Fruit fly (Drosophila melanogaster) whole organism, embryonic: ENCODE results near the gene CG12811.
A peak's percentile ranks its signal among the peaks of the same experiment; 100 is the strongest.

Source experiments
- Antp ChIP-seq: fragments of 200-800 bp; sonication (Bioruptor generic); optimal IDR thresholded peaks from 3 replicates; lab custom pipeline; 2016; ENCODE audit warnings: missing biosample characterization, missing genetic modification characterization
- Atf3 ChIP-seq: fragments of 200-800 bp; sonication (Bioruptor generic); optimal IDR thresholded peaks from 3 replicates; lab custom pipeline; 2016; ENCODE audit warnings: missing biosample characterization, missing genetic modification characterization
- Blimp-1 ChIP-seq: fragments of 200-800 bp; sonication (Bioruptor generic); optimal IDR thresholded peaks from 3 replicates; lab custom pipeline; 2018; ENCODE audit warnings: missing biosample characterization, missing genetic modification characterization, mild to moderate bottlenecking, moderate library complexity, missing genetic modification reagents
- CG1024 ChIP-seq: fragments of 200-800 bp; sonication (Bioruptor generic); IDR thresholded peaks from 2 replicates; pipeline ENCODE4 v1.3.6; 2022; ENCODE audit warnings: missing biosample characterization, missing genetic modification characterization
- CG10654 ChIP-seq: fragments of 200-800 bp; sonication (Bioruptor generic); optimal IDR thresholded peaks from 2 replicates; lab custom pipeline; 2016; ENCODE audit warnings: missing biosample characterization, missing genetic modification characterization
- CG11247 ChIP-seq: fragments of 200-800 bp; sonication (Bioruptor generic); IDR thresholded peaks from 2 replicates; pipeline ENCODE4 v1.3.6; 2022; ENCODE audit warnings: missing biosample characterization, missing genetic modification characterization
- CG12155 ChIP-seq: fragments of 200-800 bp; sonication (Bioruptor generic); optimal IDR thresholded peaks from 3 replicates; lab custom pipeline; 2016; ENCODE audit warnings: missing biosample characterization, missing genetic modification characterization
- CG1529 ChIP-seq: fragments of 200-800 bp; sonication (Bioruptor generic); optimal IDR thresholded peaks from 3 replicates; lab custom pipeline; 2018; ENCODE audit warnings: missing biosample characterization, missing genetic modification characterization
- CG17612 ChIP-seq: fragments of 200-800 bp; sonication (Bioruptor generic); IDR thresholded peaks from 2 replicates; pipeline ENCODE4 v1.3.6; 2022; ENCODE audit warnings: missing biosample characterization, missing genetic modification characterization
- CG2116 ChIP-seq: fragments of 200-800 bp; sonication (Bioruptor generic); optimal IDR thresholded peaks from 3 replicates; lab custom pipeline; 2018; ENCODE audit warnings: missing biosample characterization, mild to moderate bottlenecking, missing genetic modification characterization
- CG30020 ChIP-seq: fragments of 200-800 bp; optimal IDR thresholded peaks from 2 replicates; lab custom pipeline; 2019; ENCODE audit warnings: missing biosample characterization, mild to moderate bottlenecking, missing genetic modification characterization, moderate library complexity
- CG30403 ChIP-seq: fragments of 200-800 bp; sonication (Bioruptor generic); optimal IDR thresholded peaks from 3 replicates; lab custom pipeline; 2016; ENCODE audit warnings: missing biosample characterization, missing genetic modification characterization
- CG4404 ChIP-seq: fragments of 200-800 bp; sonication (Bioruptor generic); IDR thresholded peaks from 2 replicates; pipeline ENCODE4 v1.3.6; 2022; ENCODE audit warnings: missing biosample characterization, missing genetic modification characterization
- CG4820 ChIP-seq: fragments of 200-800 bp; sonication (Bioruptor generic); optimal IDR thresholded peaks from 3 replicates; lab custom pipeline; 2016; ENCODE audit warnings: missing biosample characterization, missing genetic modification characterization
- CG6689 ChIP-seq: fragments of 200-800 bp; sonication (Bioruptor generic); IDR thresholded peaks from 2 replicates; pipeline ENCODE4 v1.3.6; 2022; ENCODE audit warnings: missing biosample characterization, missing genetic modification characterization
- CG6791 ChIP-seq: fragments of 200-800 bp; sonication (Bioruptor generic); IDR thresholded peaks from 3 replicates; pipeline ENCODE4 v1.3.6; 2022; ENCODE audit warnings: missing biosample characterization, missing genetic modification characterization; ENCODE audit not compliant: partially characterized antibody
- CG8478 ChIP-seq: fragments of >200 bp; optimal IDR thresholded peaks from 2 replicates; lab custom pipeline; 2018
- CoRest ChIP-seq: fragments of 200-800 bp; sonication (Bioruptor generic); optimal IDR thresholded peaks from 3 replicates; lab custom pipeline; 2018; ENCODE audit warnings: missing biosample characterization, mild to moderate bottlenecking, missing genetic modification characterization, moderate library complexity
- Dad ChIP-seq: fragments of 200-800 bp; sonication (Bioruptor generic); optimal IDR thresholded peaks from 3 replicates; lab custom pipeline; 2016; ENCODE audit warnings: missing biosample characterization, missing genetic modification characterization
- Fer1 ChIP-seq: fragments of 200-800 bp; sonication (Bioruptor generic); optimal IDR thresholded peaks from 2 replicates; lab custom pipeline; 2017; ENCODE audit warnings: missing biosample characterization, mild to moderate bottlenecking, missing genetic modification characterization
- Fer3 ChIP-seq: fragments of 200-800 bp; sonication (Bioruptor generic); optimal IDR thresholded peaks from 2 replicates; lab custom pipeline; 2018; ENCODE audit warnings: missing biosample characterization, mild to moderate bottlenecking, missing genetic modification characterization, moderate library complexity
- HmgD ChIP-seq: fragments of 200-800 bp; sonication (Bioruptor generic); optimal IDR thresholded peaks from 3 replicates; lab custom pipeline; 2016; ENCODE audit warnings: missing biosample characterization, missing genetic modification characterization
- Hr51 ChIP-seq, 2 experiments: fragments of 200-800 bp; sonication (Bioruptor generic); optimal IDR thresholded peaks; 2 replicates in 1 of 2; 3 replicates in 1 of 2; lab custom pipeline; 2016 to 2018; ENCODE audit warnings: missing biosample characterization in 2 of 2, missing genetic modification characterization in 2 of 2, mild to moderate bottlenecking in 1 of 2, moderate library complexity in 1 of 2
- Opbp ChIP-seq: fragments of 200-800 bp; sonication (Bioruptor generic); IDR thresholded peaks from 3 replicates; pipeline ENCODE4 v1.3.6; 2022; ENCODE audit warnings: missing biosample characterization, missing genetic modification characterization; ENCODE audit not compliant: partially characterized antibody
- Scr ChIP-seq: fragments of 200-800 bp; sonication (Bioruptor generic); IDR thresholded peaks from 2 replicates; pipeline ENCODE4 v1.3.6; 2022; ENCODE audit warnings: missing biosample characterization, missing genetic modification characterization; ENCODE audit not compliant: partially characterized antibody
- Six4 ChIP-seq: fragments of 200-800 bp; sonication (Bioruptor generic); optimal IDR thresholded peaks from 2 replicates; lab custom pipeline; 2016; ENCODE audit warnings: missing biosample characterization, missing genetic modification characterization
- Usf ChIP-seq: fragments of 200-800 bp; sonication (Bioruptor generic); optimal IDR thresholded peaks from 2 replicates; lab custom pipeline; 2017; ENCODE audit warnings: missing genotype, missing biosample characterization, missing genetic modification characterization
- Vsx1 ChIP-seq: fragments of 200-800 bp; sonication (Bioruptor generic); optimal IDR thresholded peaks from 2 replicates; lab custom pipeline; 2017; ENCODE audit warnings: missing biosample characterization, mild to moderate bottlenecking, missing genetic modification characterization, missing genetic modification reagents
- ash1 ChIP-seq: fragments of 200-800 bp; sonication (Bioruptor generic); optimal IDR thresholded peaks from 2 replicates; lab custom pipeline; 2018; ENCODE audit warnings: missing biosample characterization, mild to moderate bottlenecking, missing genetic modification characterization
- bbx ChIP-seq: fragments of 200-800 bp; sonication (Bioruptor generic); IDR thresholded peaks from 2 replicates; pipeline ENCODE4 v1.3.6; 2022; ENCODE audit warnings: missing biosample characterization, missing genetic modification characterization; ENCODE audit not compliant: partially characterized antibody
- bigmax ChIP-seq: fragments of 200-800 bp; sonication (Bioruptor generic); optimal IDR thresholded peaks from 2 replicates; lab custom pipeline; 2018; ENCODE audit warnings: missing biosample characterization, mild to moderate bottlenecking, missing genetic modification characterization
- danr ChIP-seq: fragments of 200-800 bp; sonication (Bioruptor generic); IDR thresholded peaks from 2 replicates; pipeline ENCODE4 v1.3.6; 2022; ENCODE audit warnings: missing biosample characterization, missing genetic modification characterization
- disco-r ChIP-seq: fragments of 200-800 bp; sonication (Bioruptor generic); optimal IDR thresholded peaks from 2 replicates; lab custom pipeline; 2016; ENCODE audit warnings: missing biosample characterization, missing genetic modification characterization
- en ChIP-seq: fragments of 200-800 bp; sonication (Bioruptor generic); optimal IDR thresholded peaks from 2 replicates; lab custom pipeline; 2016; ENCODE audit warnings: missing biosample characterization, missing genetic modification characterization
- eve ChIP-seq, 2 experiments: fragments of >200 bp; optimal IDR thresholded peaks; 2 replicates each; lab custom pipeline; 2017; ENCODE audit warnings: missing biosample characterization in 2 of 2, missing genetic modification characterization in 2 of 2
- grn ChIP-seq: fragments of 200-800 bp; sonication (Bioruptor generic); optimal IDR thresholded peaks from 3 replicates; lab custom pipeline; 2017; ENCODE audit warnings: missing biosample characterization, missing genetic modification characterization
- gt ChIP-seq: fragments of 200-800 bp; sonication (Bioruptor generic); IDR thresholded peaks from 2 replicates; pipeline ENCODE4 v1.3.6; 2022; ENCODE audit warnings: missing biosample characterization, missing genetic modification characterization
- hbn ChIP-seq: fragments of 200-800 bp; sonication (Bioruptor generic); IDR thresholded peaks from 2 replicates; pipeline ENCODE4 v1.3.6; 2022; ENCODE audit warnings: missing biosample characterization, missing genetic modification characterization; ENCODE audit not compliant: partially characterized antibody
- hkb ChIP-seq, 2 experiments: fragments of 200-800 bp in 1 of 2; fragments of >200 bp in 1 of 2; sonication (Bioruptor generic) in 1 of 2; IDR thresholded peaks in 1 of 2; optimal IDR thresholded peaks in 1 of 2; 2 replicates each; pipeline versions ENCODE4 v1.3.6 to Lab custom; 2017 to 2022; ENCODE audit warnings: missing biosample characterization in 1 of 2, missing genetic modification characterization in 1 of 2
- kay ChIP-seq: fragments of 200-800 bp; sonication (Bioruptor generic); optimal IDR thresholded peaks from 2 replicates; lab custom pipeline; 2016; ENCODE audit warnings: missing biosample characterization, missing genetic modification characterization
- ken ChIP-seq: fragments of 200-800 bp; sonication (Bioruptor generic); IDR thresholded peaks from 3 replicates; pipeline ENCODE4 v1.3.6; 2022; ENCODE audit warnings: missing biosample characterization, missing genetic modification characterization
- mld ChIP-seq: fragments of 200-800 bp; sonication (Bioruptor generic); IDR thresholded peaks from 3 replicates; pipeline ENCODE4 v1.3.6; 2022; ENCODE audit warnings: missing biosample characterization, missing genetic modification characterization; ENCODE audit not compliant: partially characterized antibody
- nmo ChIP-seq: fragments of 200-800 bp; sonication (Bioruptor generic); optimal IDR thresholded peaks from 2 replicates; lab custom pipeline; 2018; ENCODE audit warnings: missing biosample characterization, mild to moderate bottlenecking, missing genetic modification characterization, moderate library complexity
- odd ChIP-seq: fragments of 200-800 bp; sonication (Bioruptor generic); optimal IDR thresholded peaks from 2 replicates; lab custom pipeline; 2017; ENCODE audit warnings: missing biosample characterization, mild to moderate bottlenecking, missing genetic modification characterization
- pum ChIP-seq: fragments of 200-800 bp; sonication (Bioruptor generic); optimal IDR thresholded peaks from 2 replicates; lab custom pipeline; 2016; ENCODE audit warnings: missing biosample characterization, missing genetic modification characterization
- slbo ChIP-seq: fragments of 200-800 bp; sonication (Bioruptor generic); IDR thresholded peaks from 2 replicates; pipeline ENCODE4 v1.3.6; 2022; ENCODE audit warnings: missing biosample characterization, missing genetic modification characterization
- sob ChIP-seq: fragments of 200-800 bp; sonication (Bioruptor generic); IDR thresholded peaks from 2 replicates; pipeline ENCODE4 v1.3.6; 2022; ENCODE audit warnings: missing biosample characterization, missing genetic modification characterization
- tgo ChIP-seq: fragments of 200-800 bp; sonication (Bioruptor generic); IDR thresholded peaks from 3 replicates; pipeline ENCODE4 v1.3.6; 2022; ENCODE audit warnings: missing biosample characterization, missing genetic modification characterization
- ttk ChIP-seq: fragments of 200-800 bp; sonication (Bioruptor generic); IDR thresholded peaks from 2 replicates; pipeline ENCODE4 v2.1.2; 2022; ENCODE audit warnings: missing biosample characterization, missing genetic modification characterization

CG12811 gene

dm6 chr3R:10087206-10087927 is 38.8 kb upstream of the CG12811 start (continued):
- TF ChIP-seq Hr51 (GFP tag; optimal IDR thresholded peaks at IDR 0.05; lab: Kevin White, UChicago) (peak; percentile 44 to 59), mld (GFP tag; lab: Robert Waterston, UW) (0 out of 3 replicates have a peak, but pooled peaks have one; percentile 42), CG30403 (GFP tag; lab: Kevin White, UChicago) (peak; percentile 72), danr (GFP tag; lab: Robert Waterston, UW) (0 out of 2 replicates have a peak, but pooled peaks have one; percentile 9), hbn (GFP tag; lab: Robert Waterston, UW) (no peak), hkb (optimal IDR thresholded peaks at IDR 0.05; lab: Kevin White, UChicago) (no peak), hkb (GFP tag; IDR thresholded peaks at IDR 0.05; lab: Robert Waterston, UW) (peak; percentile 58), HmgD (GFP tag; lab: Kevin White, UChicago) (peak; percentile 28), ash1 (GFP tag; lab: Kevin White, UChicago) (no peak), ken (GFP tag; lab: Robert Waterston, UW) (peak; percentile 65; the same call in 2 of the 3 replicates), nmo (GFP tag; lab: Kevin White, UChicago) (peak; percentile 35), Opbp (GFP tag; lab: Robert Waterston, UW) (no peak), Antp (GFP tag; lab: Kevin White, UChicago) (peak; percentile 78), CG6791 (no peak), CG1024 (peak; percentile 56; the same call in 1 of the 2 replicates), tgo (GFP tag; lab: Robert Waterston, UW) (peak; percentile 74), CG2116 (peak; percentile 32), CG10654 (GFP tag; lab: Kevin White, UChicago) (peak; percentile 62), CoRest (tag; lab: Kevin White, UChicago) (peak; percentile 66), CG8478 (peak; percentile 96), Dad (GFP tag; lab: Kevin White, UChicago) (peak; percentile 47), CG30020 (tag; lab: Kevin White, UChicago) (no peak), gt (GFP tag; lab: Robert Waterston, UW) (no peak), kay (GFP tag; lab: Kevin White, UChicago) (peak; percentile 6), CG17612 (GFP tag; lab: Robert Waterston, UW) (0 out of 2 replicates have a peak, but pooled peaks have one; percentile 32), CG1529 (no peak), ttk (GFP tag; lab: Robert Waterston, UW) (peak; percentile 62), pum (GFP tag; lab: Kevin White, UChicago) (peak; percentile 41), bigmax (GFP tag; lab: Kevin White, UChicago) (no peak), Blimp-1 (GFP tag; lab: Kevin White, UChicago) (peak; percentile 11), sob (GFP tag; lab: Robert Waterston, UW) (peak; percentile 55; the same call in 1 of the 2 replicates), slbo (GFP tag; lab: Robert Waterston, UW) (peak; percentile 88), disco-r (GFP tag; lab: Kevin White, UChicago) (peak; percentile 39), Six4 (GFP tag; lab: Kevin White, UChicago) (peak; percentile 57), bbx (GFP tag; lab: Robert Waterston, UW) (no peak), CG4404 (GFP tag; lab: Robert Waterston, UW) (peak; percentile 28; the same call in 1 of the 2 replicates), en (GFP tag; lab: Kevin White, UChicago) (no peak), grn (GFP tag; lab: Kevin White, UChicago) (no peak), CG11247 (peak; percentile 64), CG4820 (GFP tag; lab: Kevin White, UChicago) (peak; percentile 53), eve (GFP tag; optimal IDR thresholded peaks at IDR 0.05; lab: Kevin White, UChicago) (peak in 1 of 2 experiments; percentile 86), Usf (GFP tag; lab: Kevin White, UChicago) (no peak), CG12155 (GFP tag; lab: Kevin White, UChicago) (peak; percentile 61), Scr (GFP tag; lab: Robert Waterston, UW) (no peak), odd (GFP tag; lab: Kevin White, UChicago) (no peak), CG6689 (GFP tag; lab: Robert Waterston, UW) (peak; percentile 78), Vsx1 (GFP tag; lab: Kevin White, UChicago) (no peak), Fer1 (GFP tag; lab: Kevin White, UChicago) (peak; percentile 28), Fer3 (tag; lab: Kevin White, UChicago) (peak; percentile 57), Atf3 (peak; percentile 6)
